Worm (Caenorhabditis elegans) whole organism, L2 larva: ENCODE measurements around the gene F42D1.4.
A peak's percentile ranks its signal among the peaks of the same experiment; 100 is the strongest.

Experiments used
- C34F6.9 ChIP-seq: fragments of 150-350 bp; optimal IDR thresholded peaks from 2 replicates; lab custom pipeline; 2014; ENCODE audit warnings: missing biosample characterization, missing genetic modification characterization
- F13H6.1 ChIP-seq: sonication (generic microtip); optimal IDR thresholded peaks from 2 replicates; lab custom pipeline; 2016; ENCODE audit warnings: missing genetic modification characterization, missing compliant biosample characterization
- R02D3.7 ChIP-seq: fragments of 150-350 bp; optimal IDR thresholded peaks from 2 replicates; lab custom pipeline; 2014; ENCODE audit warnings: missing biosample characterization, missing genetic modification characterization
- Y55F3AM.14 ChIP-seq: fragments of 200-800 bp; sonication (Bioruptor generic); optimal IDR thresholded peaks from 2 replicates; lab custom pipeline; 2018; ENCODE audit warnings: mild to moderate bottlenecking, missing genetic modification characterization, missing compliant biosample characterization
- alr-1 ChIP-seq: fragments of 150-350 bp; optimal IDR thresholded peaks from 2 replicates; lab custom pipeline; 2014; ENCODE audit warnings: missing biosample characterization, missing genetic modification characterization
- ama-1 ChIP-seq: fragments of 150-350 bp; optimal IDR thresholded peaks from 2 replicates; lab custom pipeline; 2018; ENCODE audit warnings: inconsistent platforms
- blmp-1 ChIP-seq: sonication (generic microtip); optimal IDR thresholded peaks from 2 replicates; lab custom pipeline; 2017; ENCODE audit warnings: missing genetic modification characterization, mild to moderate bottlenecking, missing compliant biosample characterization, antibody characterized with exemption, moderate library complexity; ENCODE audit not compliant: insufficient read depth
- ceh-16 ChIP-seq: fragments of 150-350 bp; optimal IDR thresholded peaks from 2 replicates; lab custom pipeline; 2014; ENCODE audit warnings: missing biosample characterization, missing genetic modification characterization
- ceh-82 ChIP-seq: fragments of 150-350 bp; optimal IDR thresholded peaks from 2 replicates; lab custom pipeline; 2014; ENCODE audit warnings: missing biosample characterization, missing genetic modification characterization
- crh-2 ChIP-seq: sonication (generic microtip); optimal IDR thresholded peaks from 2 replicates; lab custom pipeline; 2017; ENCODE audit warnings: missing biosample characterization, missing genetic modification characterization
- dmd-4 ChIP-seq: sonication (generic microtip); optimal IDR thresholded peaks from 2 replicates; lab custom pipeline; 2017; ENCODE audit warnings: missing biosample characterization, missing genetic modification characterization
- egl-27 ChIP-seq: sonication (generic microtip); optimal IDR thresholded peaks from 3 replicates; lab custom pipeline; 2017; ENCODE audit warnings: missing biosample characterization, missing genetic modification reagents, missing genetic modification characterization
- fos-1 ChIP-seq: fragments of 150-350 bp; optimal IDR thresholded peaks from 2 replicates; lab custom pipeline; 2014; ENCODE audit warnings: missing biosample characterization, missing genetic modification characterization
- gmeb-1 ChIP-seq: fragments of 150-350 bp; optimal IDR thresholded peaks from 2 replicates; lab custom pipeline; 2014; ENCODE audit warnings: missing biosample characterization, missing genetic modification characterization
- lin-11 ChIP-seq: fragments of 150-350 bp; sonication (generic microtip); optimal IDR thresholded peaks from 2 replicates; lab custom pipeline; 2014; ENCODE audit warnings: missing biosample characterization, missing genetic modification characterization, inconsistent platforms, mixed read lengths
- lin-13 ChIP-seq: fragments of 150-350 bp; optimal IDR thresholded peaks from 2 replicates; lab custom pipeline; 2014; ENCODE audit warnings: missing biosample characterization, missing genetic modification reagents, missing genetic modification characterization
- lin-39 ChIP-seq: fragments of 150-350 bp; optimal IDR thresholded peaks from 2 replicates; lab custom pipeline; 2014; ENCODE audit warnings: missing biosample characterization, missing genetic modification reagents, missing genetic modification characterization
- lsy-2 ChIP-seq, 2 experiments: fragments of 150-350 bp in 1 of 2; sonication (generic microtip) in 1 of 2; optimal IDR thresholded peaks; 2 replicates each; lab custom pipeline; 2014 to 2017; ENCODE audit warnings: missing biosample characterization in 2 of 2, missing genetic modification characterization in 2 of 2
- mab-5 ChIP-seq: fragments of 150-350 bp; optimal IDR thresholded peaks from 2 replicates; lab custom pipeline; 2014; ENCODE audit warnings: missing biosample characterization, missing genetic modification characterization
- mdl-1 ChIP-seq, 2 experiments: fragments of 150-350 bp in 1 of 2; sonication (generic microtip) in 1 of 2; optimal IDR thresholded peaks; 2 replicates each; lab custom pipeline; 2017; ENCODE audit warnings: missing biosample characterization in 2 of 2, missing genetic modification characterization in 2 of 2
- nhr-10 ChIP-seq: sonication (generic microtip); optimal IDR thresholded peaks from 2 replicates; lab custom pipeline; 2017; ENCODE audit warnings: missing biosample characterization, missing genetic modification characterization
- nhr-11 ChIP-seq: fragments of 150-350 bp; optimal IDR thresholded peaks from 2 replicates; lab custom pipeline; 2014; ENCODE audit warnings: missing biosample characterization, missing genetic modification characterization
- nhr-12 ChIP-seq: fragments of 150-350 bp; optimal IDR thresholded peaks from 2 replicates; lab custom pipeline; 2014; ENCODE audit warnings: missing biosample characterization, missing genetic modification characterization
- nhr-129 ChIP-seq: fragments of 150-350 bp; optimal IDR thresholded peaks from 2 replicates; lab custom pipeline; 2014; ENCODE audit warnings: missing biosample characterization, missing genetic modification characterization
- nhr-23 ChIP-seq: fragments of 150-350 bp; optimal IDR thresholded peaks from 2 replicates; lab custom pipeline; 2014; ENCODE audit warnings: missing biosample characterization, missing genetic modification reagents, missing genetic modification characterization
- nhr-237 ChIP-seq: fragments of 150-350 bp; optimal IDR thresholded peaks from 2 replicates; lab custom pipeline; 2014; ENCODE audit warnings: missing biosample characterization, missing genetic modification characterization
- nhr-25 ChIP-seq: fragments of 150-350 bp; sonication (generic microtip); optimal IDR thresholded peaks from 3 replicates; lab custom pipeline; 2014; ENCODE audit warnings: missing biosample characterization, missing genetic modification characterization
- nhr-77 ChIP-seq: fragments of 150-350 bp; optimal IDR thresholded peaks from 2 replicates; lab custom pipeline; 2014; ENCODE audit warnings: missing biosample characterization, missing genetic modification characterization
- peb-1 ChIP-seq: fragments of 150-350 bp; optimal IDR thresholded peaks from 2 replicates; lab custom pipeline; 2014; ENCODE audit warnings: missing biosample characterization, missing genetic modification characterization
- sem-4 ChIP-seq: fragments of 150-350 bp; optimal IDR thresholded peaks from 2 replicates; lab custom pipeline; 2014; ENCODE audit warnings: missing biosample characterization, missing genetic modification reagents, missing genetic modification characterization
- skn-1 ChIP-seq: sonication (generic microtip); optimal IDR thresholded peaks from 2 replicates; lab custom pipeline; 2017; ENCODE audit warnings: missing biosample characterization, missing genetic modification characterization
- sma-3 ChIP-seq: sonication (generic microtip); optimal IDR thresholded peaks from 2 replicates; lab custom pipeline; 2016; ENCODE audit warnings: missing genetic modification reagents, missing genetic modification characterization, missing compliant biosample characterization
- sma-9 ChIP-seq, 2 experiments: fragments of 150-350 bp in 1 of 2; sonication (generic microtip) in 1 of 2; optimal IDR thresholded peaks; 2 replicates each; lab custom pipeline; 2014 to 2016; ENCODE audit warnings: missing genetic modification characterization in 2 of 2, mild to moderate bottlenecking in 1 of 2, missing biosample characterization in 1 of 2, missing compliant biosample characterization in 1 of 2, missing genetic modification reagents in 1 of 2, moderate library complexity in 1 of 2
- snpc-4 ChIP-seq: fragments of 150-350 bp; optimal IDR thresholded peaks from 2 replicates; lab custom pipeline; 2014; ENCODE audit warnings: missing biosample characterization, missing genetic modification characterization
- unc-55 ChIP-seq: fragments of 150-350 bp; sonication (generic microtip); optimal IDR thresholded peaks from 3 replicates; lab custom pipeline; 2014; ENCODE audit warnings: missing biosample characterization, missing genetic modification reagents, missing genetic modification characterization
- unc-62 ChIP-seq: fragments of 150-350 bp; optimal IDR thresholded peaks from 2 replicates; lab custom pipeline; 2014; ENCODE audit warnings: missing biosample characterization, missing genetic modification reagents, missing genetic modification characterization
- zag-1 ChIP-seq: fragments of 150-350 bp; optimal IDR thresholded peaks from 2 replicates; lab custom pipeline; 2014; ENCODE audit warnings: missing biosample characterization, missing genetic modification characterization
- ztf-1 ChIP-seq: fragments of 200-800 bp; sonication (Bioruptor generic); conservative IDR thresholded peaks from 2 replicates; pipeline ENCODE4 v1.3.6; 2022; ENCODE audit warnings: missing genetic modification characterization, missing compliant biosample characterization
- ztf-11 ChIP-seq: sonication (generic microtip); optimal IDR thresholded peaks from 2 replicates; lab custom pipeline; 2017; ENCODE audit warnings: missing biosample characterization, missing genetic modification characterization
- ztf-4 ChIP-seq: fragments of 150-350 bp; optimal IDR thresholded peaks from 2 replicates; lab custom pipeline; 2014; ENCODE audit warnings: missing biosample characterization, missing genetic modification characterization

F42D1.4 gene

ce11 chrX:14804706-14805105 lies 2.3 kb upstream of the F42D1.4 start:
- TF ChIP-seq crh-2 (tag; lab: Kevin White, UChicago) (peak; percentile 23), peb-1 (tag; lab: Kevin White, UChicago) (no peak), alr-1 (tag; lab: Kevin White, UChicago) (no peak), lin-13 (GFP tag; lab: Kevin White, UChicago) (peak; percentile 33), ceh-16 (tag; lab: Kevin White, UChicago) (no peak), C34F6.9 (tag; lab: Kevin White, UChicago) (peak; percentile 39), ztf-11 (tag; lab: Kevin White, UChicago) (no peak), mdl-1 (tag; optimal IDR thresholded peaks at IDR 0.05; lab: Kevin White, UChicago) (peak in 1 of 2 experiments; percentile 13), sem-4 (tag; lab: Kevin White, UChicago) (peak; percentile 32), ceh-82 (tag; lab: Kevin White, UChicago) (no peak), snpc-4 (tag; lab: Kevin White, UChicago) (no peak), lin-39 (tag; lab: Kevin White, UChicago) (no peak), nhr-12 (tag; lab: Kevin White, UChicago) (no peak), blmp-1 (tag; lab: Kevin White, UChicago) (no peak), ama-1 (no peak), sma-9 (GFP tag; optimal IDR thresholded peaks at IDR 0.05; lab: Kevin White, UChicago) (peak; percentile 65), sma-9 (tag; optimal IDR thresholded peaks at IDR 0.05; lab: Kevin White, UChicago) (no peak), unc-62 (GFP tag; lab: Kevin White, UChicago) (no peak), R02D3.7 (tag; lab: Kevin White, UChicago) (no peak), F13H6.1 (tag; lab: Kevin White, UChicago) (peak; percentile 49), lin-11 (tag; lab: Kevin White, UChicago) (peak; percentile 23), unc-55 (peak; percentile 33), dmd-4 (no peak), sma-3 (GFP tag; lab: Kevin White, UChicago) (peak; percentile 45), zag-1 (tag; lab: Kevin White, UChicago) (no peak), nhr-237 (tag; lab: Kevin White, UChicago) (no peak), nhr-129 (tag; lab: Kevin White, UChicago) (peak; percentile 29), fos-1 (tag; lab: Kevin White, UChicago) (peak; percentile 42), ztf-4 (no peak), nhr-10 (no peak), mab-5 (tag; lab: Kevin White, UChicago) (no peak), egl-27 (tag; lab: Kevin White, UChicago) (no peak), skn-1 (tag; lab: Kevin White, UChicago) (no peak), nhr-23 (no peak), lsy-2 (tag; optimal IDR thresholded peaks at IDR 0.05; lab: Kevin White, UChicago) (peak in 1 of 2 experiments; percentile 23), Y55F3AM.14 (GFP tag; lab: Kevin White, UChicago) (no peak)

ce11 chrX:14805746-14806145 lies 1.3 kb upstream of the F42D1.4 start:
- TF ChIP-seq sma-3 (GFP tag; lab: Kevin White, UChicago) (no peak), sem-4 (tag; lab: Kevin White, UChicago) (no peak), sma-9 (GFP tag; optimal IDR thresholded peaks at IDR 0.05; lab: Kevin White, UChicago) (no peak), sma-9 (tag; optimal IDR thresholded peaks at IDR 0.05; lab: Kevin White, UChicago) (no peak), ceh-82 (tag; lab: Kevin White, UChicago) (no peak), mab-5 (tag; lab: Kevin White, UChicago) (no peak)

ce11 chrX:14808796-14809195 lies 1.8 kb downstream of the F42D1.4 start:
- TF ChIP-seq sma-3 (GFP tag; lab: Kevin White, UChicago) (peak; percentile 6), nhr-25 (tag; lab: Kevin White, UChicago) (no peak), lin-13 (GFP tag; lab: Kevin White, UChicago) (peak; percentile 28), skn-1 (tag; lab: Kevin White, UChicago) (peak; percentile 90), ceh-16 (tag; lab: Kevin White, UChicago) (no peak)

ce11 chrX:14809905-14810304 lies 2.9 kb downstream of the F42D1.4 start:
- TF ChIP-seq ztf-1: no peak
- no peak for TF ChIP-seq nhr-77
- TF ChIP-seq gmeb-1 (tag; lab: Kevin White, UChicago): peak; percentile 0
- TF ChIP-seq sma-9 (GFP tag; optimal IDR thresholded peaks at IDR 0.05; lab: Kevin White, UChicago): peak; percentile 48
- TF ChIP-seq sma-9 (tag; optimal IDR thresholded peaks at IDR 0.05; lab: Kevin White, UChicago): no peak
- TF ChIP-seq nhr-11 (tag; lab: Kevin White, UChicago): no peak
- TF ChIP-seq, all 48 proteins: peak for 2
